Worm (Caenorhabditis elegans) whole organism, late embryonic: ENCODE results near the gene paqr-2.

ENCODE experiments used
- C38D4.7 ChIP-seq: fragments of 200-800 bp; sonication (Bioruptor generic); optimal IDR thresholded peaks from 2 replicates; lab custom pipeline; 2018; ENCODE audit warnings: mild to moderate bottlenecking, missing genetic modification characterization, moderate library complexity, missing compliant biosample characterization
- Y22D7AL.16 ChIP-seq: sonication (generic microtip); optimal IDR thresholded peaks from 2 replicates; lab custom pipeline; 2016; ENCODE audit warnings: missing genetic modification characterization, missing compliant biosample characterization
- ahr-1 ChIP-seq: sonication (generic microtip); optimal IDR thresholded peaks from 2 replicates; lab custom pipeline; 2016; ENCODE audit warnings: missing genetic modification characterization, missing compliant biosample characterization
- ceh-14 ChIP-seq: sonication (generic microtip); optimal IDR thresholded peaks from 2 replicates; lab custom pipeline; 2016; ENCODE audit warnings: missing genotype, missing genetic modification characterization, missing compliant biosample characterization
- ceh-18 ChIP-seq: sonication (generic microtip); optimal IDR thresholded peaks from 2 replicates; lab custom pipeline; 2016; ENCODE audit warnings: missing genetic modification characterization, missing compliant biosample characterization
- ceh-2 ChIP-seq: sonication (generic microtip); optimal IDR thresholded peaks from 2 replicates; lab custom pipeline; 2016; ENCODE audit warnings: missing genotype, missing genetic modification characterization, missing compliant biosample characterization
- ceh-34 ChIP-seq: sonication (generic microtip); optimal IDR thresholded peaks from 2 replicates; lab custom pipeline; 2016; ENCODE audit warnings: mild to moderate bottlenecking, missing genetic modification characterization, missing compliant biosample characterization
- ceh-45 ChIP-seq: fragments of 200-800 bp; sonication (Bioruptor generic); IDR thresholded peaks from 2 replicates; pipeline ENCODE4 v1.3.6; 2022; ENCODE audit warnings: missing genetic modification reagents, missing genetic modification characterization, missing compliant biosample characterization
- che-1 ChIP-seq: sonication (generic microtip); optimal IDR thresholded peaks from 2 replicates; lab custom pipeline; 2016; ENCODE audit warnings: mild to moderate bottlenecking, missing genetic modification characterization, missing compliant biosample characterization
- dve-1 ChIP-seq: sonication (generic microtip); optimal IDR thresholded peaks from 2 replicates; lab custom pipeline; 2017; ENCODE audit warnings: antibody characterized with exemption, mild to moderate bottlenecking, missing genetic modification characterization, missing compliant biosample characterization
- elt-2 ChIP-seq: sonication (generic microtip); optimal IDR thresholded peaks from 2 replicates; lab custom pipeline; 2016; ENCODE audit warnings: missing genetic modification reagents, missing genetic modification characterization, missing compliant biosample characterization
- elt-4 ChIP-seq: sonication (generic microtip); optimal IDR thresholded peaks from 2 replicates; lab custom pipeline; 2016; ENCODE audit warnings: missing genetic modification characterization, missing compliant biosample characterization
- hlh-13 ChIP-seq: fragments of 200-800 bp; sonication (Bioruptor generic); optimal IDR thresholded peaks from 2 replicates; lab custom pipeline; 2018; ENCODE audit warnings: mild to moderate bottlenecking, missing genetic modification characterization, missing compliant biosample characterization
- hlh-15 ChIP-seq: sonication (generic microtip); optimal IDR thresholded peaks from 2 replicates; lab custom pipeline; 2016; ENCODE audit warnings: missing genetic modification characterization, missing compliant biosample characterization
- madf-2 ChIP-seq: sonication (generic microtip); optimal IDR thresholded peaks from 2 replicates; lab custom pipeline; 2017; ENCODE audit warnings: missing genetic modification characterization, missing compliant biosample characterization
- mec-3 ChIP-seq: sonication (generic microtip); optimal IDR thresholded peaks from 2 replicates; lab custom pipeline; 2016; ENCODE audit warnings: borderline replicate concordance, missing genetic modification characterization, missing compliant biosample characterization
- nfya-1 ChIP-seq: sonication (generic microtip); optimal IDR thresholded peaks from 2 replicates; lab custom pipeline; 2017; ENCODE audit warnings: missing genetic modification characterization, mild to moderate bottlenecking, missing compliant biosample characterization, antibody characterized with exemption, moderate library complexity
- npax-4 ChIP-seq: sonication (generic microtip); optimal IDR thresholded peaks from 2 replicates; lab custom pipeline; 2016; ENCODE audit warnings: missing genetic modification characterization, missing compliant biosample characterization
- pat-9 ChIP-seq: fragments of 200-800 bp; sonication (Bioruptor generic); optimal IDR thresholded peaks from 2 replicates; lab custom pipeline; 2018; ENCODE audit warnings: mild to moderate bottlenecking, missing genetic modification characterization, moderate library complexity, missing compliant biosample characterization
- pax-1 ChIP-seq: fragments of 150-350 bp; optimal IDR thresholded peaks from 2 replicates; lab custom pipeline; 2014; ENCODE audit warnings: missing biosample characterization, missing genetic modification characterization
- pha-4 ChIP-seq: fragments of 150-350 bp; optimal IDR thresholded peaks from 2 replicates; lab custom pipeline; 2018; ENCODE audit warnings: missing biosample characterization, missing genetic modification reagents, missing genetic modification characterization
- ref-2 ChIP-seq: sonication (generic microtip); optimal IDR thresholded peaks from 2 replicates; lab custom pipeline; 2016; ENCODE audit warnings: missing genetic modification characterization, missing compliant biosample characterization
- sox-2 ChIP-seq: fragments of 200-800 bp; sonication (Bioruptor generic); IDR thresholded peaks from 2 replicates; pipeline ENCODE4 v1.3.6; 2022; ENCODE audit warnings: missing genetic modification reagents, missing genetic modification characterization, missing compliant biosample characterization
- sox-4 ChIP-seq: sonication (generic microtip); optimal IDR thresholded peaks from 2 replicates; lab custom pipeline; 2017; ENCODE audit warnings: mild to moderate bottlenecking, missing genetic modification characterization, inconsistent platforms, missing compliant biosample characterization
- syd-9 ChIP-seq: sonication (generic microtip); optimal IDR thresholded peaks from 2 replicates; lab custom pipeline; 2016; ENCODE audit warnings: mild to moderate bottlenecking, missing genetic modification characterization, moderate library complexity, missing compliant biosample characterization
- ttx-3 ChIP-seq: sonication (generic microtip); optimal IDR thresholded peaks from 2 replicates; lab custom pipeline; 2016; ENCODE audit warnings: missing genetic modification reagents, missing genetic modification characterization, missing compliant biosample characterization
- unc-55 ChIP-seq: sonication (generic microtip); optimal IDR thresholded peaks from 2 replicates; lab custom pipeline; 2017; ENCODE audit warnings: missing biosample characterization, missing genetic modification reagents, missing genetic modification characterization

Gene paqr-2

ce11 chrIII:5338787-5339186 is 40.9 kb downstream of the paqr-2 start:
- TF ChIP-seq madf-2 (tag; lab: Kevin White, UChicago) (no peak), pax-1 (tag; lab: Kevin White, UChicago) (no peak), npax-4 (no peak), nfya-1 (tag; lab: Kevin White, UChicago) (no peak), unc-55 (GFP tag; lab: Kevin White, UChicago) (no peak), sox-4 (tag; lab: Kevin White, UChicago) (no peak), ceh-18 (no peak), ttx-3 (tag; lab: Kevin White, UChicago) (no peak)

ce11 chrIII:5334517-5335049 is 45.1 kb downstream of the paqr-2 start:
- no peak for TF ChIP-seq ceh-14 (tag; lab: Kevin White, UChicago)
- TF ChIP-seq elt-4 (tag; lab: Kevin White, UChicago) = peak; percentile 47
- TF ChIP-seq ceh-18 = peak; percentile 40

- TF ChIP-seq ceh-45 (GFP tag; lab: Robert Waterston, UW) = no peak
- no peak for TF ChIP-seq syd-9
- TF ChIP-seq pha-4 (tag; lab: Kevin White, UChicago) = no peak
- TF ChIP-seq ceh-14 (tag; lab: Kevin White, UChicago) = no peak
- no peak for TF ChIP-seq mec-3 (tag; lab: Kevin White, UChicago)
- TF ChIP-seq hlh-15 = no peak
- no peak for TF ChIP-seq hlh-13
- TF ChIP-seq ceh-34 = no peak
- no peak for TF ChIP-seq elt-2
These were observed 50.4 kb downstream of the paqr-2 start for ce11 chrIII:5329372-5329771.

- TF ChIP-seq ceh-2 (tag; lab: Kevin White, UChicago) (no peak), ceh-45 (GFP tag; lab: Robert Waterston, UW) (no peak), ceh-18 (no peak), ref-2 (tag; lab: Kevin White, UChicago) (no peak), Y22D7AL.16 (tag; lab: Kevin White, UChicago) (no peak), dve-1 (no peak), ahr-1 (tag; lab: Kevin White, UChicago) (no peak), unc-55 (GFP tag; lab: Kevin White, UChicago) (no peak), C38D4.7 (GFP tag; lab: Kevin White, UChicago) (no peak), mec-3 (tag; lab: Kevin White, UChicago) (no peak), pat-9 (no peak), pax-1 (tag; lab: Kevin White, UChicago) (no peak), sox-2 (GFP tag; lab: Robert Waterston, UW) (no peak), ceh-14 (tag; lab: Kevin White, UChicago) (no peak), che-1 (tag; lab: Kevin White, UChicago) (no peak), pha-4 (tag; lab: Kevin White, UChicago) (no peak)
- TF ChIP-seq, all 69 proteins: peak for 0
These were observed 53.4 kb downstream of the paqr-2 start, which contains the start of gene sorf-2 for ce11 chrIII:5326323-5326722. Gene sorf-2, plus strand, starts transcription at chrIII:5326623.
